Fruit fly (Drosophila melanogaster) whole organism, embryonic: ENCODE measurements around the gene CG32845.

Experiments
- Ada2b ChIP-seq: fragments of 200-800 bp; sonication (Bioruptor generic); IDR thresholded peaks from 2 replicates; pipeline ENCODE4 v1.3.6; 2022; ENCODE audit warnings: missing biosample characterization, missing genetic modification characterization
- CG10959 ChIP-seq: fragments of 200-800 bp; sonication (Bioruptor generic); IDR thresholded peaks from 2 replicates; pipeline ENCODE4 v1.3.6; 2022; ENCODE audit warnings: missing biosample characterization, missing genetic modification characterization
- CG11085 ChIP-seq: fragments of 200-800 bp; sonication (Bioruptor generic); IDR thresholded peaks from 2 replicates; pipeline ENCODE4 v1.3.6; 2022; ENCODE audit warnings: missing biosample characterization, missing genetic modification characterization
- CG11398 ChIP-seq: fragments of 200-800 bp; sonication (Bioruptor generic); optimal IDR thresholded peaks from 2 replicates; lab custom pipeline; 2016; ENCODE audit warnings: missing biosample characterization, missing genetic modification characterization
- CG11504 ChIP-seq: fragments of 200-800 bp; sonication (Bioruptor generic); optimal IDR thresholded peaks from 3 replicates; lab custom pipeline; 2019; ENCODE audit warnings: missing biosample characterization, mild to moderate bottlenecking, missing genetic modification characterization, moderate library complexity
- CG14710 ChIP-seq: fragments of 200-800 bp; sonication (Bioruptor generic); optimal IDR thresholded peaks from 3 replicates; lab custom pipeline; 2019; ENCODE audit warnings: missing biosample characterization, mild to moderate bottlenecking, missing genetic modification characterization, moderate library complexity
- CG17328 ChIP-seq: fragments of 200-800 bp; sonication (Bioruptor generic); IDR thresholded peaks from 2 replicates; pipeline ENCODE4 v1.3.6; 2022; ENCODE audit warnings: missing biosample characterization, missing genetic modification characterization
- CG17912 ChIP-seq: fragments of 200-800 bp; sonication (Bioruptor generic); optimal IDR thresholded peaks from 2 replicates; lab custom pipeline; 2018; ENCODE audit warnings: missing biosample characterization, mild to moderate bottlenecking, missing genetic modification characterization
- CG3065 ChIP-seq: fragments of 200-800 bp; sonication (Bioruptor generic); optimal IDR thresholded peaks from 2 replicates; lab custom pipeline; 2016; ENCODE audit warnings: missing biosample characterization, missing genetic modification characterization
- CG31441 ChIP-seq: fragments of 200-800 bp; sonication (Bioruptor generic); IDR thresholded peaks from 2 replicates; pipeline ENCODE4 v1.3.6; 2022; ENCODE audit warnings: missing biosample characterization, missing genetic modification characterization
- CG34376 ChIP-seq: fragments of 200-800 bp; sonication (Bioruptor generic); optimal IDR thresholded peaks from 2 replicates; lab custom pipeline; 2018; ENCODE audit warnings: missing biosample characterization, mild to moderate bottlenecking, missing genetic modification characterization
- CG34422 ChIP-seq: fragments of 200-800 bp; sonication (Bioruptor generic); IDR thresholded peaks from 3 replicates; pipeline ENCODE4 v1.3.6; 2022; ENCODE audit warnings: missing biosample characterization, missing genetic modification characterization
- CG5953 ChIP-seq: fragments of 200-800 bp; sonication (Bioruptor generic); IDR thresholded peaks from 2 replicates; pipeline ENCODE4 v1.3.6; 2022; ENCODE audit warnings: missing biosample characterization, missing genetic modification characterization
- CG6813 ChIP-seq: fragments of 200-800 bp; sonication (Bioruptor generic); optimal IDR thresholded peaks from 2 replicates; lab custom pipeline; 2017; ENCODE audit warnings: missing biosample characterization, missing genetic modification characterization, mild to moderate bottlenecking, moderate library complexity, missing genetic modification reagents
- CG7271 ChIP-seq: fragments of 200-800 bp; sonication (Bioruptor generic); optimal IDR thresholded peaks from 2 replicates; lab custom pipeline; 2018; ENCODE audit warnings: missing biosample characterization, mild to moderate bottlenecking, missing genetic modification characterization, moderate library complexity
- CG7357 ChIP-seq: fragments of 200-800 bp; sonication (Bioruptor generic); IDR thresholded peaks from 3 replicates; pipeline ENCODE4 v1.3.6; 2022; ENCODE audit warnings: missing biosample characterization, missing genetic modification characterization
- CG7745 ChIP-seq: fragments of 200-800 bp; sonication (Bioruptor generic); optimal IDR thresholded peaks from 2 replicates; lab custom pipeline; 2018; ENCODE audit warnings: missing biosample characterization, mild to moderate bottlenecking, missing genetic modification characterization, moderate library complexity
- CG7839 ChIP-seq: fragments of 200-800 bp; sonication (Bioruptor generic); optimal IDR thresholded peaks from 3 replicates; lab custom pipeline; 2018; ENCODE audit warnings: missing biosample characterization, mild to moderate bottlenecking, missing genetic modification characterization, moderate library complexity
- CHES-1-like ChIP-seq: fragments of 200-800 bp; sonication (Bioruptor generic); optimal IDR thresholded peaks from 2 replicates; lab custom pipeline; 2016; ENCODE audit warnings: missing biosample characterization, missing genetic modification characterization
- Chrac-16 ChIP-seq: fragments of 200-800 bp; sonication (Bioruptor generic); optimal IDR thresholded peaks from 3 replicates; lab custom pipeline; 2016; ENCODE audit warnings: missing biosample characterization, missing genetic modification characterization
- CoRest ChIP-seq: fragments of 200-800 bp; sonication (Bioruptor generic); optimal IDR thresholded peaks from 3 replicates; lab custom pipeline; 2018; ENCODE audit warnings: missing biosample characterization, mild to moderate bottlenecking, missing genetic modification characterization, moderate library complexity
- D19B ChIP-seq: fragments of 200-800 bp; sonication (Bioruptor generic); optimal IDR thresholded peaks from 2 replicates; lab custom pipeline; 2017; ENCODE audit warnings: missing biosample characterization, mild to moderate bottlenecking, missing genetic modification characterization
- Ets97D ChIP-seq: fragments of 200-800 bp; sonication (Bioruptor generic); optimal IDR thresholded peaks from 3 replicates; lab custom pipeline; 2016; ENCODE audit warnings: missing biosample characterization, missing genetic modification characterization
- Mrtf ChIP-seq: fragments of 200-800 bp; sonication (Bioruptor generic); IDR thresholded peaks from 3 replicates; pipeline ENCODE4 v1.3.6; 2022; ENCODE audit warnings: missing biosample characterization, missing genetic modification characterization
- NFAT ChIP-seq: fragments of 200-800 bp; sonication (Bioruptor generic); IDR thresholded peaks from 2 replicates; pipeline ENCODE4 v1.3.6; 2022; ENCODE audit warnings: missing biosample characterization, missing genetic modification characterization
- Sin3A ChIP-seq: fragments of >200 bp; optimal IDR thresholded peaks from 2 replicates; lab custom pipeline; 2018
- Six4 ChIP-seq: fragments of 200-800 bp; sonication (Bioruptor generic); optimal IDR thresholded peaks from 2 replicates; lab custom pipeline; 2016; ENCODE audit warnings: missing biosample characterization, missing genetic modification characterization
- Ssrp ChIP-seq: fragments of 200-800 bp; sonication (Bioruptor generic); optimal IDR thresholded peaks from 2 replicates; lab custom pipeline; 2018; ENCODE audit warnings: missing biosample characterization, mild to moderate bottlenecking, missing genetic modification characterization, moderate library complexity
- TFAM ChIP-seq: fragments of 200-800 bp; sonication (Bioruptor generic); optimal IDR thresholded peaks from 2 replicates; lab custom pipeline; 2017; ENCODE audit warnings: missing biosample characterization, missing genetic modification characterization, inconsistent platforms
- Xrp1 ChIP-seq: fragments of 200-800 bp; sonication (Bioruptor generic); IDR thresholded peaks from 2 replicates; pipeline ENCODE4 v1.3.6; 2022; ENCODE audit warnings: missing biosample characterization, missing genetic modification characterization
- ato ChIP-seq: fragments of 200-800 bp; sonication (Bioruptor generic); IDR thresholded peaks from 2 replicates; pipeline ENCODE4 v1.3.6; 2022; ENCODE audit warnings: missing biosample characterization, missing genetic modification characterization; ENCODE audit not compliant: partially characterized antibody
- bab2 ChIP-seq: fragments of 200-800 bp; sonication (Bioruptor generic); optimal IDR thresholded peaks from 2 replicates; lab custom pipeline; 2016; ENCODE audit warnings: missing biosample characterization, missing genetic modification characterization
- chif ChIP-seq, 2 experiments: fragments of 200-800 bp; sonication (Bioruptor generic); optimal IDR thresholded peaks; 3 replicates each; lab custom pipeline; 2016; ENCODE audit warnings: missing biosample characterization in 2 of 2, missing genetic modification characterization in 2 of 2
- chn ChIP-seq: fragments of 200-800 bp; sonication (Bioruptor generic); optimal IDR thresholded peaks from 2 replicates; lab custom pipeline; 2016; ENCODE audit warnings: missing biosample characterization, missing genetic modification characterization
- eve ChIP-seq, 2 experiments: fragments of >200 bp; optimal IDR thresholded peaks; 2 replicates each; lab custom pipeline; 2017; ENCODE audit warnings: missing biosample characterization in 2 of 2, missing genetic modification characterization in 2 of 2
- eyg ChIP-seq: fragments of 200-800 bp; sonication (Bioruptor generic); optimal IDR thresholded peaks from 3 replicates; lab custom pipeline; 2016; ENCODE audit warnings: missing biosample characterization, missing genetic modification characterization
- fd64A ChIP-seq: fragments of 200-800 bp; sonication (Bioruptor generic); optimal IDR thresholded peaks from 3 replicates; lab custom pipeline; 2018; ENCODE audit warnings: missing biosample characterization, mild to moderate bottlenecking, missing genetic modification characterization
- hb ChIP-seq: fragments of 200-800 bp; sonication (Bioruptor generic); IDR thresholded peaks from 3 replicates; pipeline ENCODE4 v1.3.6; 2022; ENCODE audit warnings: missing biosample characterization, missing genetic modification characterization; ENCODE audit not compliant: partially characterized antibody
- ind ChIP-seq: fragments of 200-800 bp; sonication (Bioruptor generic); optimal IDR thresholded peaks from 3 replicates; lab custom pipeline; 2016; ENCODE audit warnings: missing biosample characterization, missing genetic modification characterization
- lmd ChIP-seq: fragments of 200-800 bp; sonication (Bioruptor generic); IDR thresholded peaks from 2 replicates; pipeline ENCODE4 v1.3.6; 2022; ENCODE audit warnings: missing biosample characterization, missing genetic modification characterization
- luna ChIP-seq: fragments of 200-800 bp; sonication (Bioruptor generic); optimal IDR thresholded peaks from 2 replicates; lab custom pipeline; 2016; ENCODE audit warnings: missing biosample characterization, missing genetic modification characterization
- mld ChIP-seq: fragments of 200-800 bp; sonication (Bioruptor generic); IDR thresholded peaks from 3 replicates; pipeline ENCODE4 v1.3.6; 2022; ENCODE audit warnings: missing biosample characterization, missing genetic modification characterization; ENCODE audit not compliant: partially characterized antibody
- nau ChIP-seq: fragments of 200-800 bp; sonication (Bioruptor generic); optimal IDR thresholded peaks from 3 replicates; lab custom pipeline; 2017; ENCODE audit warnings: missing biosample characterization, mild to moderate bottlenecking, missing genetic modification characterization, missing genetic modification reagents
- nmo ChIP-seq: fragments of 200-800 bp; sonication (Bioruptor generic); optimal IDR thresholded peaks from 2 replicates; lab custom pipeline; 2018; ENCODE audit warnings: missing biosample characterization, mild to moderate bottlenecking, missing genetic modification characterization, moderate library complexity
- oc ChIP-seq: fragments of 200-800 bp; sonication (Bioruptor generic); optimal IDR thresholded peaks from 2 replicates; lab custom pipeline; 2018; ENCODE audit warnings: missing biosample characterization, mild to moderate bottlenecking, missing genetic modification characterization, moderate library complexity
- slbo ChIP-seq: fragments of 200-800 bp; sonication (Bioruptor generic); IDR thresholded peaks from 2 replicates; pipeline ENCODE4 v1.3.6; 2022; ENCODE audit warnings: missing biosample characterization, missing genetic modification characterization
- so ChIP-seq: fragments of 200-800 bp; sonication (Bioruptor generic); IDR thresholded peaks from 3 replicates; pipeline ENCODE4 v1.3.6; 2022; ENCODE audit warnings: missing biosample characterization, missing genetic modification characterization
- unc-4 ChIP-seq: fragments of 200-800 bp; sonication (Bioruptor generic); IDR thresholded peaks from 2 replicates; pipeline ENCODE4 v1.3.6; 2022; ENCODE audit warnings: missing biosample characterization, missing genetic modification characterization; ENCODE audit not compliant: partially characterized antibody
- zfh1 ChIP-seq: fragments of 200-800 bp; sonication (Bioruptor generic); IDR thresholded peaks from 3 replicates; pipeline ENCODE4 v1.3.6; 2022; ENCODE audit warnings: missing biosample characterization, missing genetic modification characterization

Gene CG32845

DNA sequence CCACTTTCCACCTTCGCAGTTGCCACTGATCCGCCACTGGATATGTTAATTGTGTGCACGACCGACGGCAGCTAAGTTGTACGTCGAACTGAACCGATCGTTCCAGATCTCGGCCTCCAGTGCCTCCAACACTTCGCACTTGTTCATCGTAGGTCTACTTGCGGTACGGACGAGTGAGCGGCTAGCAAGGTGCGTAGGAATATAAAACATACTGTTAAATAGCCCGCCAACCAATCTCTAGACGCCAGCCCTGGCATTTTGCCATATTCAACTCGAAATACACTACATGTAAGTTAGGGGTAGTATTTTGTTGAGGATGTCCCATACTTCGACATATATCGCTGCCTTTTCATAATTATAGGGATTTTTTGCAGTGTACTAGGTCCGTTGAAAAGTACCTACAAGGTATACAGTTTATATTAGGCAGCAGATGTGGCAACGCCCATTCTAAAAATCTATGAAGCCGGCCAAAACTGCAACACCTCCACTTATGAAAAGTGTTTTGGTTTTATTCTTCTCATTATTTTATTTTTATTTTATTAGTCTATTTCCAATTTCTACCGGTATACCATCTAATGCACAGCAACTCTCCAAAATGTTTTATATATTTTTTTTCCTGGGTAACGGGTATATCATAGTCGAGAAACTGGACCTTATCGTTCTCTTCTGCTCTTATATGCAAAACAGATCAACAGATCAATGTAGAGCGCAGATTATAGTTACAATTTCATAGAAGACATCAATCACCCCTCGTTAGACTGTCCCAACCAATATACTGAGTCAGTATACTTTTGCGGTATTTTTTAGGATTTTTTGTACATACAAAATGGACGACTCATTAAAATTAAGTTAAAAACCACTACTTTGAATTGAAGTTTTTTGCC, 49.9 kb downstream of the CG32845 start, which contains the start of the genes pyx and CG33229 (continued):
- TF ChIP-seq CG17328 (GFP tag; lab: Robert Waterston, UW) (peak; percentile 45; the same call in 1 of the 2 replicates), CG17912 (GFP tag; lab: Kevin White, UChicago) (peak; percentile 67), Mrtf (peak; percentile 85), Ets97D (GFP tag; lab: Kevin White, UChicago) (peak; percentile 70), CG6813 (GFP tag; lab: Kevin White, UChicago) (peak; percentile 68), CG11504 (tag; lab: Kevin White, UChicago) (peak; percentile 87), nmo (GFP tag; lab: Kevin White, UChicago) (peak; percentile 91), oc (peak; percentile 72), chn (GFP tag; lab: Kevin White, UChicago) (peak; percentile 84), eyg (GFP tag; lab: Kevin White, UChicago) (peak; percentile 48), Ssrp (tag; lab: Kevin White, UChicago) (peak; percentile 82), CHES-1-like (GFP tag; lab: Kevin White, UChicago) (peak; percentile 85), Xrp1 (peak; percentile 59), NFAT (GFP tag; lab: Robert Waterston, UW) (peak; percentile 89), hb (GFP tag; lab: Robert Waterston, UW) (no peak), CG11398 (no peak), fd64A (no peak), TFAM (peak; percentile 31), CG14710 (tag; lab: Kevin White, UChicago) (peak; percentile 77), CG31441 (GFP tag; lab: Robert Waterston, UW) (peak; percentile 80; the same call in 1 of the 2 replicates), CG3065 (GFP tag; lab: Kevin White, UChicago) (peak; percentile 44), Sin3A (lab: Kevin White, UChicago) (no peak), CG7839 (tag; lab: Kevin White, UChicago) (peak; percentile 87), chif (GFP tag; optimal IDR thresholded peaks at IDR 0.05; lab: Kevin White, UChicago) (peak; percentile 73 to 79), CG11085 (GFP tag; lab: Robert Waterston, UW) (peak; percentile 72), slbo (GFP tag; lab: Robert Waterston, UW) (peak; percentile 93), lmd (peak; percentile 91), CoRest (tag; lab: Kevin White, UChicago) (peak; percentile 94), eve (GFP tag; optimal IDR thresholded peaks at IDR 0.05; lab: Kevin White, UChicago) (no peak), Six4 (GFP tag; lab: Kevin White, UChicago) (peak; percentile 78), D19B (GFP tag; lab: Kevin White, UChicago) (peak; percentile 78), CG34422 (peak; percentile 88), Ada2b (peak; percentile 71), Chrac-16 (GFP tag; lab: Kevin White, UChicago) (peak; percentile 89), ato (no peak), CG34376 (GFP tag; lab: Kevin White, UChicago) (peak; percentile 54), unc-4 (GFP tag; lab: Robert Waterston, UW) (0 out of 2 replicates have a peak, but pooled peaks have one; percentile 27), CG7271 (tag; lab: Kevin White, UChicago) (no peak), CG5953 (GFP tag; lab: Robert Waterston, UW) (peak; percentile 69), zfh1 (GFP tag; lab: Robert Waterston, UW) (peak; percentile 67), ind (GFP tag; lab: Kevin White, UChicago) (peak; percentile 89), mld (GFP tag; lab: Robert Waterston, UW) (no peak), bab2 (GFP tag; lab: Kevin White, UChicago) (peak; percentile 87), so (GFP tag; lab: Robert Waterston, UW) (peak; percentile 60; the same call in 1 of the 3 replicates), CG7745 (tag; lab: Kevin White, UChicago) (no peak), nau (GFP tag; lab: Kevin White, UChicago) (no peak), CG10959 (GFP tag; lab: Robert Waterston, UW) (0 out of 2 replicates have a peak, but pooled peaks have one; percentile 21), luna (peak; percentile 38), CG7357 (peak; percentile 77)
